Worm (Caenorhabditis elegans) whole organism, L2 larva: ENCODE measurements around the gene D2096.10.
"Not testable (repeated sequence)": the region's sequence is repeated elsewhere in the genome, so short reads cannot be mapped to it uniquely, and the experiment has no call there.

Experiments
- C34F6.9 ChIP-seq: fragments of 150-350 bp; optimal IDR thresholded peaks from 2 replicates; lab custom pipeline; 2014; ENCODE audit warnings: missing biosample characterization, missing genetic modification characterization
- F13H6.1 ChIP-seq: sonication (generic microtip); optimal IDR thresholded peaks from 2 replicates; lab custom pipeline; 2016; ENCODE audit warnings: missing genetic modification characterization, missing compliant biosample characterization
- R02D3.7 ChIP-seq: fragments of 150-350 bp; optimal IDR thresholded peaks from 2 replicates; lab custom pipeline; 2014; ENCODE audit warnings: missing biosample characterization, missing genetic modification characterization
- Y55F3AM.14 ChIP-seq: fragments of 200-800 bp; sonication (Bioruptor generic); optimal IDR thresholded peaks from 2 replicates; lab custom pipeline; 2018; ENCODE audit warnings: mild to moderate bottlenecking, missing genetic modification characterization, missing compliant biosample characterization
- ZK546.5 ChIP-seq: sonication (generic microtip); optimal IDR thresholded peaks from 2 replicates; lab custom pipeline; 2017; ENCODE audit warnings: missing biosample characterization, missing genetic modification characterization
- alr-1 ChIP-seq: fragments of 150-350 bp; optimal IDR thresholded peaks from 2 replicates; lab custom pipeline; 2014; ENCODE audit warnings: missing biosample characterization, missing genetic modification characterization
- aly-2 ChIP-seq: fragments of 150-350 bp; optimal IDR thresholded peaks from 2 replicates; lab custom pipeline; 2014; ENCODE audit warnings: missing biosample characterization, missing genetic modification characterization
- blmp-1 ChIP-seq: sonication (generic microtip); optimal IDR thresholded peaks from 2 replicates; lab custom pipeline; 2017; ENCODE audit warnings: missing genetic modification characterization, mild to moderate bottlenecking, missing compliant biosample characterization, antibody characterized with exemption, moderate library complexity; ENCODE audit not compliant: insufficient read depth
- ceh-16 ChIP-seq: fragments of 150-350 bp; optimal IDR thresholded peaks from 2 replicates; lab custom pipeline; 2014; ENCODE audit warnings: missing biosample characterization, missing genetic modification characterization
- crh-2 ChIP-seq: sonication (generic microtip); optimal IDR thresholded peaks from 2 replicates; lab custom pipeline; 2017; ENCODE audit warnings: missing biosample characterization, missing genetic modification characterization
- egl-27 ChIP-seq: sonication (generic microtip); optimal IDR thresholded peaks from 3 replicates; lab custom pipeline; 2017; ENCODE audit warnings: missing biosample characterization, missing genetic modification reagents, missing genetic modification characterization
- elt-1 ChIP-seq: fragments of 150-350 bp; optimal IDR thresholded peaks from 2 replicates; lab custom pipeline; 2014; ENCODE audit warnings: missing biosample characterization, missing genetic modification characterization
- elt-3 ChIP-seq: sonication (generic microtip); optimal IDR thresholded peaks from 2 replicates; lab custom pipeline; 2017; ENCODE audit warnings: missing biosample characterization, missing genetic modification characterization
- fos-1 ChIP-seq: fragments of 150-350 bp; optimal IDR thresholded peaks from 2 replicates; lab custom pipeline; 2014; ENCODE audit warnings: missing biosample characterization, missing genetic modification characterization
- gmeb-1 ChIP-seq: fragments of 150-350 bp; optimal IDR thresholded peaks from 2 replicates; lab custom pipeline; 2014; ENCODE audit warnings: missing biosample characterization, missing genetic modification characterization
- lin-11 ChIP-seq: fragments of 150-350 bp; sonication (generic microtip); optimal IDR thresholded peaks from 2 replicates; lab custom pipeline; 2014; ENCODE audit warnings: missing biosample characterization, missing genetic modification characterization, inconsistent platforms, mixed read lengths
- lin-13 ChIP-seq: fragments of 150-350 bp; optimal IDR thresholded peaks from 2 replicates; lab custom pipeline; 2014; ENCODE audit warnings: missing biosample characterization, missing genetic modification reagents, missing genetic modification characterization
- lsy-2 ChIP-seq, 2 experiments: fragments of 150-350 bp in 1 of 2; sonication (generic microtip) in 1 of 2; optimal IDR thresholded peaks; 2 replicates each; lab custom pipeline; 2014 to 2017; ENCODE audit warnings: missing biosample characterization in 2 of 2, missing genetic modification characterization in 2 of 2
- mdl-1 ChIP-seq, 2 experiments: fragments of 150-350 bp in 1 of 2; sonication (generic microtip) in 1 of 2; optimal IDR thresholded peaks; 2 replicates each; lab custom pipeline; 2017; ENCODE audit warnings: missing biosample characterization in 2 of 2, missing genetic modification characterization in 2 of 2
- nhr-10 ChIP-seq: sonication (generic microtip); optimal IDR thresholded peaks from 2 replicates; lab custom pipeline; 2017; ENCODE audit warnings: missing biosample characterization, missing genetic modification characterization
- nhr-11 ChIP-seq: fragments of 150-350 bp; optimal IDR thresholded peaks from 2 replicates; lab custom pipeline; 2014; ENCODE audit warnings: missing biosample characterization, missing genetic modification characterization
- nhr-12 ChIP-seq: fragments of 150-350 bp; optimal IDR thresholded peaks from 2 replicates; lab custom pipeline; 2014; ENCODE audit warnings: missing biosample characterization, missing genetic modification characterization
- nhr-129 ChIP-seq: fragments of 150-350 bp; optimal IDR thresholded peaks from 2 replicates; lab custom pipeline; 2014; ENCODE audit warnings: missing biosample characterization, missing genetic modification characterization
- nhr-21 ChIP-seq: fragments of 150-350 bp; optimal IDR thresholded peaks from 2 replicates; lab custom pipeline; 2014; ENCODE audit warnings: missing biosample characterization, missing genetic modification characterization
- nhr-23 ChIP-seq: fragments of 150-350 bp; optimal IDR thresholded peaks from 2 replicates; lab custom pipeline; 2014; ENCODE audit warnings: missing biosample characterization, missing genetic modification reagents, missing genetic modification characterization
- nhr-237 ChIP-seq: fragments of 150-350 bp; optimal IDR thresholded peaks from 2 replicates; lab custom pipeline; 2014; ENCODE audit warnings: missing biosample characterization, missing genetic modification characterization
- nhr-25 ChIP-seq: fragments of 150-350 bp; sonication (generic microtip); optimal IDR thresholded peaks from 3 replicates; lab custom pipeline; 2014; ENCODE audit warnings: missing biosample characterization, missing genetic modification characterization
- nhr-6 ChIP-seq: fragments of 150-350 bp; optimal IDR thresholded peaks from 2 replicates; lab custom pipeline; 2014; ENCODE audit warnings: missing biosample characterization, missing genetic modification characterization
- nhr-77 ChIP-seq: fragments of 150-350 bp; optimal IDR thresholded peaks from 2 replicates; lab custom pipeline; 2014; ENCODE audit warnings: missing biosample characterization, missing genetic modification characterization
- peb-1 ChIP-seq: fragments of 150-350 bp; optimal IDR thresholded peaks from 2 replicates; lab custom pipeline; 2014; ENCODE audit warnings: missing biosample characterization, missing genetic modification characterization
- sma-3 ChIP-seq: sonication (generic microtip); optimal IDR thresholded peaks from 2 replicates; lab custom pipeline; 2016; ENCODE audit warnings: missing genetic modification reagents, missing genetic modification characterization, missing compliant biosample characterization
- sma-9 ChIP-seq, 2 experiments: fragments of 150-350 bp in 1 of 2; sonication (generic microtip) in 1 of 2; optimal IDR thresholded peaks; 2 replicates each; lab custom pipeline; 2014 to 2016; ENCODE audit warnings: missing genetic modification characterization in 2 of 2, mild to moderate bottlenecking in 1 of 2, missing biosample characterization in 1 of 2, missing compliant biosample characterization in 1 of 2, missing genetic modification reagents in 1 of 2, moderate library complexity in 1 of 2
- unc-62 ChIP-seq: fragments of 150-350 bp; optimal IDR thresholded peaks from 2 replicates; lab custom pipeline; 2014; ENCODE audit warnings: missing biosample characterization, missing genetic modification reagents, missing genetic modification characterization
- ztf-1 ChIP-seq: fragments of 200-800 bp; sonication (Bioruptor generic); conservative IDR thresholded peaks from 2 replicates; pipeline ENCODE4 v1.3.6; 2022; ENCODE audit warnings: missing genetic modification characterization, missing compliant biosample characterization
- ztf-4 ChIP-seq: fragments of 150-350 bp; optimal IDR thresholded peaks from 2 replicates; lab custom pipeline; 2014; ENCODE audit warnings: missing biosample characterization, missing genetic modification characterization

Gene D2096.10

ce11 chrIV:8355592-8355991 is 33.4 kb downstream of the D2096.10 start, which contains the start of the genes F17E9.2 and col-116:
F17E9.2 (plus strand) TSS chrIV:8355892.
col-116 (plus strand) TSS chrIV:8355906.
- no peak for TF ChIP-seq alr-1 (tag; lab: Kevin White, UChicago)
- TF ChIP-seq lin-11, result no peak
- no peak for TF ChIP-seq nhr-6 (tag; lab: Kevin White, UChicago)
- no peak for TF ChIP-seq blmp-1
- TF ChIP-seq crh-2, result no peak
- no peak for TF ChIP-seq sma-9 (GFP tag; optimal IDR thresholded peaks at IDR 0.05; lab: Kevin White, UChicago)
- no peak for TF ChIP-seq sma-9 (tag; optimal IDR thresholded peaks at IDR 0.05; lab: Kevin White, UChicago)
- TF ChIP-seq peb-1 (tag; lab: Kevin White, UChicago), result no peak
- no peak for TF ChIP-seq nhr-77 (tag; lab: Kevin White, UChicago)
- no peak for TF ChIP-seq R02D3.7 (tag; lab: Kevin White, UChicago)
- no peak for TF ChIP-seq nhr-129 (tag; lab: Kevin White, UChicago)
- TF ChIP-seq sma-3, result no peak
- TF ChIP-seq lin-13, result no peak
- no peak for TF ChIP-seq F13H6.1
- TF ChIP-seq ztf-1 (GFP tag; lab: Robert Waterston, UW), result no peak
- no peak for TF ChIP-seq ztf-4 (tag; lab: Kevin White, UChicago)
- TF ChIP-seq mdl-1 (tag; optimal IDR thresholded peaks at IDR 0.05; lab: Kevin White, UChicago), result no peak

- no peak for TF ChIP-seq blmp-1
- TF ChIP-seq lsy-2 (tag; optimal IDR thresholded peaks at IDR 0.05; lab: Kevin White, UChicago), result no peak
- TF ChIP-seq alr-1 (tag; lab: Kevin White, UChicago), result no peak
- TF ChIP-seq fos-1 (tag; lab: Kevin White, UChicago), result no peak
- TF ChIP-seq nhr-237 (tag; lab: Kevin White, UChicago), result no peak
- TF ChIP-seq ztf-1 (GFP tag; lab: Robert Waterston, UW), result no peak
- TF ChIP-seq ztf-4 (tag; lab: Kevin White, UChicago), result no peak
- TF ChIP-seq sma-3, result no peak
These were observed 34.5 kb downstream of the D2096.10 start, which contains the start of gene F17E9.3 for ce11 chrIV:8354572-8354971. F17E9.3 (plus strand) TSS chrIV:8354872.

ce11 chrIV:8352036-8352435 is 37.0 kb downstream of the D2096.10 start, which contains the start of gene F17E9.16:
F17E9.16 (plus strand) TSS chrIV:8352336.
- not testable (repeated sequence) for TF ChIP-seq ZK546.5, nhr-10, peb-1 (tag; lab: Kevin White, UChicago)

- no peak for TF ChIP-seq C34F6.9 (tag; lab: Kevin White, UChicago)
- no peak for TF ChIP-seq unc-62
- TF ChIP-seq nhr-23, result no peak
- TF ChIP-seq egl-27 (tag; lab: Kevin White, UChicago), result no peak
- no peak for TF ChIP-seq nhr-11 (tag; lab: Kevin White, UChicago)
- TF ChIP-seq lin-13, result no peak
- TF ChIP-seq alr-1 (tag; lab: Kevin White, UChicago), result no peak
- TF ChIP-seq nhr-237 (tag; lab: Kevin White, UChicago), result no peak
- no peak for TF ChIP-seq nhr-25 (tag; lab: Kevin White, UChicago)
- TF ChIP-seq elt-1 (tag; lab: Kevin White, UChicago), result no peak
- no peak for TF ChIP-seq mdl-1 (tag; optimal IDR thresholded peaks at IDR 0.05; lab: Kevin White, UChicago)
- no peak for TF ChIP-seq gmeb-1
- TF ChIP-seq R02D3.7 (tag; lab: Kevin White, UChicago), result no peak
- no peak for TF ChIP-seq nhr-77 (tag; lab: Kevin White, UChicago)
These were observed 41.0 kb downstream of the D2096.10 start, which contains the start of gene F17E9.4 for ce11 chrIV:8348073-8348472. F17E9.4 (plus strand) TSS chrIV:8348373.

- TF ChIP-seq nhr-25 (tag; lab: Kevin White, UChicago) (no peak), aly-2 (tag; lab: Kevin White, UChicago) (no peak), blmp-1 (no peak), elt-3 (tag; lab: Kevin White, UChicago) (no peak)
These were observed 42.0 kb downstream of the D2096.10 start, which contains the start of the genes F17E9.18 and F17E9.15 for ce11 chrIV:8347051-8347450. F17E9.18 (minus strand) TSS chrIV:8347151. F17E9.15 (plus strand) TSS chrIV:8347418.

ce11 chrIV:8345518-8345917 is 43.5 kb downstream of the D2096.10 start, which contains the start of gene F17E9.5:
F17E9.5 (plus strand) TSS chrIV:8345818.
- TF ChIP-seq nhr-12 (tag; lab: Kevin White, UChicago), result no peak
- no peak for TF ChIP-seq Y55F3AM.14 (GFP tag; lab: Kevin White, UChicago)
- TF ChIP-seq nhr-21 (tag; lab: Kevin White, UChicago), result no peak
- TF ChIP-seq nhr-237 (tag; lab: Kevin White, UChicago), result no peak
- TF ChIP-seq ceh-16 (tag; lab: Kevin White, UChicago), result no peak
